Worm (Caenorhabditis elegans): ENCODE measurements around the gene F22B7.1.
A peak's percentile ranks its signal among the peaks of the same experiment; 100 is the strongest.

The F22B7.1 gene

DNA sequence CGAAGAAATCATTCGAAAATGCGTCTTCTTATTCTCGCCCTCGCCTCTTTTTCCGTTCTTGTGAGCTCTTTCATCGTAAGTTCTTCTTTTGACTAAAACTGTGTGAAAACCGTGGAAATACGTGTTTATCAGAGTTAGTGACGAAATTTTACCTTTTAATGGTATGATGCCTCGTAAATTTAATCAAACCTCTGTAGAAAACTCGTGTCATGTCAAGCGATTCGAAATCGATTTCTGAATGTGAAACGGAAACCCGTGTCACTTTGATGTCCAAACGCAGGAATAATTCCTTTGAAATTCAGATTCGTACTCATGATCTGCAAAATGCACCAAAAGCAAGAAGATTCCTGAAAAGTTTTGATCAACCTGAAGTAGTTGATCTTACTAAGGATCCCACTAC, 16.5 kb upstream of the F22B7.1 start, which contains the start of gene F22B7.3:
TSS of gene F22B7.3 (plus strand) at position 301 of the 400 bp plus-strand sequence.
- no peak for TF ChIP-seq pag-3 (tag; optimal IDR thresholded peaks at IDR 0.05; ENCODE audit: borderline replicate concordance, insufficient read depth)
- no peak for TF ChIP-seq lin-39 (tag; optimal IDR thresholded peaks at IDR 0.05)

DNA sequence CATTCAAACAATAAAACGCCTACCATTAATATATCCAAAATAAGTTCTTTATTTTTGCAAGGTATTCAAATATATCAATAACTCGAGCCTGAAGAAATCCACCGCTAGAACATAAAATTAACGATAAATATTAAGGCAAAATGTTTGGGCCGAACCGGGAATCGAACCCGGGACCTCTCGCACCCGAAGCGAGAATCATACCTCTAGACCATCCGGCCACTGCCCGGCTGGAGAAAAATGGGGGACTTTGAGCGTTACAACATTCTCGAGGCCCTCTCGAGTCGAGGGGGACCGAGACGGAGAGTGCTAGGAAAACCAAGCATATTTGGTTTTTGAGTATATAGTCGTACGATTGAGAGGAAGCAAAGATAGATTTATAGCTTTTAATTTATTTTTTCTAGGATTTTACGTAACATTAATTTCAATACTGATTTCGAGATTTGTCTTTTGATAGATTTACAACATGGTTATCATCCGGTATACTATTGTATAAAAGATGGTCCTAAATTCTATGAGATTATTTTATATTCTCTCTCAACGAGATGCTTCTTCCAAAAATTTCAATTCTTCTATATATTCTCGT, 14.8 kb upstream of the F22B7.1 start, which contains the start of gene flp-23:
TSS of gene flp-23 (plus strand) at position 533 of the 583 bp plus-strand sequence.
- peak in 2 of 3 experiments; percentile 24 to 30 for TF ChIP-seq dpl-1 (GFP tag; optimal IDR thresholded peaks at IDR 0.05)
- peak; percentile 1 for TF ChIP-seq lin-13 (GFP tag; optimal IDR thresholded peaks at IDR 0.05)
- TF ChIP-seq hlh-17 (GFP tag; optimal IDR thresholded peaks at IDR 0.05; ENCODE audit: borderline replicate concordance) = no peak
- TF ChIP-seq nhr-84 (tag; optimal IDR thresholded peaks at IDR 0.05) = no peak
- TF ChIP-seq C34B4.2 (tag; optimal IDR thresholded peaks at IDR 0.05) = no peak
- TF ChIP-seq F16B12.6 (tag; optimal IDR thresholded peaks at IDR 0.05) = no peak
- no peak for TF ChIP-seq egl-13 (tag; optimal IDR thresholded peaks at IDR 0.05)
- no peak for TF ChIP-seq nhr-19 (GFP tag; conservative IDR thresholded peaks at IDR 0.05)
- TF ChIP-seq mep-1 (tag; optimal IDR thresholded peaks at IDR 0.05) = peak; percentile 20
- no peak for TF ChIP-seq sox-4 (tag; optimal IDR thresholded peaks at IDR 0.05)
- TF ChIP-seq ama-1 (optimal IDR thresholded peaks at IDR 0.05) = no peak
- no peak for TF ChIP-seq pax-3 (tag; optimal IDR thresholded peaks at IDR 0.05)
- TF ChIP-seq mab-9 (GFP tag; IDR thresholded peaks at IDR 0.05) = no peak
- no peak for TF ChIP-seq pag-3 (tag; optimal IDR thresholded peaks at IDR 0.05; ENCODE audit: borderline replicate concordance, insufficient read depth)
- TF ChIP-seq irx-1 (tag; optimal IDR thresholded peaks at IDR 0.05) = no peak
- no peak for TF ChIP-seq ceh-90 (tag; optimal IDR thresholded peaks at IDR 0.05)
- TF ChIP-seq lsy-2 (tag; optimal IDR thresholded peaks at IDR 0.05) = peak; percentile 29 to 50
- peak; percentile 22 for TF ChIP-seq nhr-90 (tag; optimal IDR thresholded peaks at IDR 0.05; ENCODE audit: poor library complexity)
- TF ChIP-seq hpl-2 (GFP tag; optimal IDR thresholded peaks at IDR 0.05) = no peak
- TF ChIP-seq hlh-4 (tag; optimal IDR thresholded peaks at IDR 0.05) = no peak
- TF ChIP-seq lin-14 (GFP tag; optimal IDR thresholded peaks at IDR 0.05) = peak; percentile 52
- peak; percentile 48 for TF ChIP-seq swsn-7 (tag; optimal IDR thresholded peaks at IDR 0.05)
- TF ChIP-seq ces-1 (GFP tag; optimal IDR thresholded peaks at IDR 0.05) = no peak
- TF ChIP-seq dsc-1 (tag; optimal IDR thresholded peaks at IDR 0.05) = peak; percentile 12
- TF ChIP-seq nhr-11 (tag; optimal IDR thresholded peaks at IDR 0.05) = no peak
- TF ChIP-seq snpc-4 (tag; optimal IDR thresholded peaks at IDR 0.05) = no peak
- TF ChIP-seq nhr-85 (tag) = no peak
- TF ChIP-seq C16A3.4 (tag; optimal IDR thresholded peaks at IDR 0.05) = peak; percentile 12
- no peak for TF ChIP-seq sptf-1 (tag; optimal IDR thresholded peaks at IDR 0.05)
- TF ChIP-seq ets-5 (GFP tag; IDR thresholded peaks at IDR 0.05) = no peak
- TF ChIP-seq unc-86 (tag; optimal IDR thresholded peaks at IDR 0.05) = no peak
- TF ChIP-seq unc-130 (tag; optimal IDR thresholded peaks at IDR 0.05) = no peak
- TF ChIP-seq aha-1 (tag; optimal IDR thresholded peaks at IDR 0.05) = no peak
- TF ChIP-seq elt-2 (tag; optimal IDR thresholded peaks at IDR 0.05) = no peak
- TF ChIP-seq nhr-20 (tag; optimal IDR thresholded peaks at IDR 0.05) = peak; percentile 9
- no peak for TF ChIP-seq fkh-8 (tag; optimal IDR thresholded peaks at IDR 0.05)
- no peak for TF ChIP-seq nhr-76 (tag; optimal IDR thresholded peaks at IDR 0.05)
- TF ChIP-seq vab-15 (tag; optimal IDR thresholded peaks at IDR 0.05) = no peak
- TF ChIP-seq fkh-4 (tag; optimal IDR thresholded peaks at IDR 0.05; ENCODE audit: borderline replicate concordance) = no peak
- TF ChIP-seq zip-4 (GFP tag; optimal IDR thresholded peaks at IDR 0.05) = no peak
- no peak for TF ChIP-seq egl-27 (tag; optimal IDR thresholded peaks at IDR 0.05)
- TF ChIP-seq jun-1 (tag; optimal IDR thresholded peaks at IDR 0.05) = no peak
- no peak for TF ChIP-seq ceh-63 (GFP tag; optimal IDR thresholded peaks at IDR 0.05)
- no peak for TF ChIP-seq unc-98 (GFP tag; IDR thresholded peaks at IDR 0.05)
- no peak for TF ChIP-seq unc-62 (GFP tag; optimal IDR thresholded peaks at IDR 0.05)
- peak in 1 of 2 experiments; percentile 23 for TF ChIP-seq mdl-1 (tag; optimal IDR thresholded peaks at IDR 0.05)
- TF ChIP-seq fkh-10 (GFP tag; optimal IDR thresholded peaks at IDR 0.05) = no peak
- no peak for TF ChIP-seq ceh-8 (GFP tag; optimal IDR thresholded peaks at IDR 0.05)
- no peak for TF ChIP-seq mef-2 (tag; optimal IDR thresholded peaks at IDR 0.05)

Measured in whole organism, L1 larva.